Worm (Caenorhabditis elegans) whole organism, midembryonic: ENCODE measurements around the gene sbt-1.

Experiments
- T22C8.4 ChIP-seq: fragments of 200-800 bp; sonication (Bioruptor generic); IDR thresholded peaks from 2 replicates; pipeline ENCODE4 v1.3.6; 2022; ENCODE audit warnings: missing genetic modification characterization, missing compliant biosample characterization
- cog-1 ChIP-seq: sonication (generic microtip); optimal IDR thresholded peaks from 2 replicates; lab custom pipeline; 2016; ENCODE audit warnings: missing genetic modification characterization, missing compliant biosample characterization
- flt-1 ChIP-seq: fragments of 200-800 bp; sonication (Bioruptor generic); IDR thresholded peaks from 2 replicates; pipeline ENCODE4 v1.3.6; 2022; ENCODE audit warnings: missing genetic modification characterization, missing compliant biosample characterization
- klf-2 ChIP-seq: fragments of 200-800 bp; sonication (Bioruptor generic); conservative IDR thresholded peaks from 2 replicates; pipeline ENCODE4 v1.3.6; 2022; ENCODE audit warnings: missing genetic modification reagents, missing genetic modification characterization, missing compliant biosample characterization
- med-1 ChIP-seq: sonication (generic microtip); optimal IDR thresholded peaks from 2 replicates; lab custom pipeline; 2017; ENCODE audit warnings: missing genetic modification characterization, mild to moderate bottlenecking, missing compliant biosample characterization, antibody characterized with exemption, missing genetic modification reagents; ENCODE audit not compliant: insufficient read depth
- ref-1 ChIP-seq: fragments of 200-800 bp; sonication (Bioruptor generic); conservative IDR thresholded peaks from 2 replicates; pipeline ENCODE4 v1.3.6; 2022; ENCODE audit warnings: missing genetic modification reagents, missing genetic modification characterization, missing compliant biosample characterization
- tab-1 ChIP-seq: fragments of 200-800 bp; sonication (Bioruptor generic); IDR thresholded peaks from 2 replicates; pipeline ENCODE4 v1.3.6; 2022; ENCODE audit warnings: missing genetic modification characterization, missing compliant biosample characterization
- ztf-23 ChIP-seq: fragments of 200-800 bp; sonication (Bioruptor generic); IDR thresholded peaks from 2 replicates; pipeline ENCODE4 v1.3.6; 2022; ENCODE audit warnings: missing genetic modification reagents, missing genetic modification characterization, missing compliant biosample characterization
- ztf-29 ChIP-seq: fragments of 200-800 bp; sonication (Bioruptor generic); IDR thresholded peaks from 2 replicates; pipeline ENCODE4 v1.3.6; 2022; ENCODE audit warnings: missing genetic modification reagents, missing genetic modification characterization, missing compliant biosample characterization

sbt-1 gene

ce11 chrV:20853581-20854161 lies 25.0 kb upstream of the sbt-1 start, which contains the start of gene F31D4.5:
Gene F31D4.5, plus strand, starts transcription at chrV:20854071.
- TF ChIP-seq ztf-23 (GFP tag; lab: Robert Waterston, UW), result no peak

ce11 chrV:20851847-20852386 lies 23.2 kb upstream of the sbt-1 start, which contains the start of gene ndua-1:
Gene ndua-1, minus strand, starts transcription at chrV:20851897.
- TF ChIP-seq klf-2 (GFP tag; lab: Robert Waterston, UW) (no peak), ztf-29 (GFP tag; lab: Robert Waterston, UW) (no peak), cog-1 (tag; lab: Kevin White, UChicago) (no peak), med-1 (GFP tag; lab: Kevin White, UChicago) (peak; percentile 41), T22C8.4 (GFP tag; lab: Robert Waterston, UW) (no peak), ref-1 (GFP tag; lab: Robert Waterston, UW) (no peak), ztf-23 (GFP tag; lab: Robert Waterston, UW) (peak; percentile 57; the same call in 1 of the 2 replicates), tab-1 (peak; percentile 41; the same call in 1 of the 2 replicates), flt-1 (GFP tag; lab: Robert Waterston, UW) (peak; percentile 65; the same call in 1 of the 2 replicates)

ce11 chrV:20850580-20850979 lies 21.9 kb upstream of the sbt-1 start, which contains the start of gene clec-264:
Gene clec-264, minus strand, starts transcription at chrV:20850701.
- no peak for TF ChIP-seq T22C8.4 (GFP tag; lab: Robert Waterston, UW)
- TF ChIP-seq med-1 (GFP tag; lab: Kevin White, UChicago), result no peak
- no peak for TF ChIP-seq tab-1
- TF ChIP-seq cog-1 (tag; lab: Kevin White, UChicago), result no peak
- no peak for TF ChIP-seq ztf-23 (GFP tag; lab: Robert Waterston, UW)
- no peak for TF ChIP-seq ztf-29 (GFP tag; lab: Robert Waterston, UW)
- TF ChIP-seq ref-1 (GFP tag; lab: Robert Waterston, UW), result no peak

DNA sequence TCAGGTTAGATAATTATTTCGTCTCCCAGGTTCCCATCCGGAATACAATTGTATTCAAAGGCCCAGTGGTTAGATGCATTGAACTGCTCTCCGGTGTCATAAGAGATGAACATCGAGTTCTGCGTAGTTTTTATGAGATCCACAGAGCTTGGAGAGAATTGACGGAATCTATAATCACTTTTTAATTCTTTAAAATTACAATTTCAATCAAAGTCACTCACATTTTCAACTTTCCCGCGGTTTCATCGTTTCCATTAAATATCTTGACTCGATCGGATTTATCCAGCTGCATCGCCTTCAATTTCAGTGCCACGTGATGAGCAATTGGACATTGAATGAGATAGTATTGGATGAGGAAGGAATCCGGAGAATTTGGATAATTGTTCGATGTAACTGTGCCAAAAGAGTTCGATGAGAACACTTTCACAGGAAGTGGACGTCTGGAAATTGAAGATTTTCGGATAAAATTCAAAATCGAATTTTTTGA lies 19.1 kb upstream of the sbt-1 start:
- no peak for TF ChIP-seq klf-2 (GFP tag; lab: Robert Waterston, UW)
- TF ChIP-seq ztf-29 (GFP tag; lab: Robert Waterston, UW), result no peak
- TF ChIP-seq ref-1 (GFP tag; lab: Robert Waterston, UW), result no peak
- no peak for TF ChIP-seq med-1 (GFP tag; lab: Kevin White, UChicago)
- TF ChIP-seq cog-1 (tag; lab: Kevin White, UChicago), result no peak
- no peak for TF ChIP-seq ztf-23 (GFP tag; lab: Robert Waterston, UW)
- no peak for TF ChIP-seq tab-1
- no peak for TF ChIP-seq flt-1 (GFP tag; lab: Robert Waterston, UW)
- no peak for TF ChIP-seq T22C8.4 (GFP tag; lab: Robert Waterston, UW)

ce11 chrV:20845524-20846208 lies 17.0 kb upstream of the sbt-1 start, which contains the start of the genes F31D4.2 and fkb-6:
Gene F31D4.2, minus strand, starts transcription at chrV:20845546.
Gene fkb-6, plus strand, starts transcription at chrV:20846158.
- TF ChIP-seq ref-1 (GFP tag; lab: Robert Waterston, UW) (no peak), T22C8.4 (GFP tag; lab: Robert Waterston, UW) (no peak), flt-1 (GFP tag; lab: Robert Waterston, UW) (no peak), cog-1 (tag; lab: Kevin White, UChicago) (peak; percentile 6), klf-2 (GFP tag; lab: Robert Waterston, UW) (no peak)

ce11 chrV:20841484-20841883 lies 12.8 kb upstream of the sbt-1 start:
- TF ChIP-seq tab-1, result no peak
- TF ChIP-seq ztf-29 (GFP tag; lab: Robert Waterston, UW), result no peak
- TF ChIP-seq cog-1 (tag; lab: Kevin White, UChicago), result no peak
- TF ChIP-seq flt-1 (GFP tag; lab: Robert Waterston, UW), result no peak
- no peak for TF ChIP-seq ztf-23 (GFP tag; lab: Robert Waterston, UW)
- no peak for TF ChIP-seq med-1 (GFP tag; lab: Kevin White, UChicago)
- no peak for TF ChIP-seq ref-1 (GFP tag; lab: Robert Waterston, UW)
- no peak for TF ChIP-seq klf-2 (GFP tag; lab: Robert Waterston, UW)
- TF ChIP-seq T22C8.4 (GFP tag; lab: Robert Waterston, UW), result no peak

- TF ChIP-seq flt-1 (GFP tag; lab: Robert Waterston, UW) (peak; percentile 69; the same call in 1 of the 2 replicates), klf-2 (GFP tag; lab: Robert Waterston, UW) (0 out of 2 replicates have a peak, but pooled peaks have one; percentile 34), ztf-23 (GFP tag; lab: Robert Waterston, UW) (peak; percentile 76)
Observed at ce11 chrV:20839307-20839909, 10.7 kb upstream of the sbt-1 start.

ce11 chrV:20838565-20838964 lies 9.9 kb upstream of the sbt-1 start, which contains the start of gene exos-7:
Gene exos-7, plus strand, starts transcription at chrV:20838865.
- no peak for TF ChIP-seq cog-1 (tag; lab: Kevin White, UChicago)
- no peak for TF ChIP-seq ref-1 (GFP tag; lab: Robert Waterston, UW)
- TF ChIP-seq ztf-29 (GFP tag; lab: Robert Waterston, UW), result no peak
- TF ChIP-seq med-1 (GFP tag; lab: Kevin White, UChicago), result no peak
- no peak for TF ChIP-seq tab-1
- no peak for TF ChIP-seq ztf-23 (GFP tag; lab: Robert Waterston, UW)
- TF ChIP-seq flt-1 (GFP tag; lab: Robert Waterston, UW), result no peak
- no peak for TF ChIP-seq klf-2 (GFP tag; lab: Robert Waterston, UW)
- no peak for TF ChIP-seq T22C8.4 (GFP tag; lab: Robert Waterston, UW)
